Worm (Caenorhabditis elegans) whole organism, late embryonic: ENCODE measurements around the gene sru-4.

Source experiments
- C08G9.2 ChIP-seq: sonication (generic microtip); optimal IDR thresholded peaks from 2 replicates; lab custom pipeline; 2016; ENCODE audit warnings: mild to moderate bottlenecking, missing genetic modification characterization, moderate library complexity, missing compliant biosample characterization
- C38D4.7 ChIP-seq: fragments of 200-800 bp; sonication (Bioruptor generic); optimal IDR thresholded peaks from 2 replicates; lab custom pipeline; 2018; ENCODE audit warnings: mild to moderate bottlenecking, missing genetic modification characterization, moderate library complexity, missing compliant biosample characterization
- K02D7.2 ChIP-seq: sonication (generic microtip); optimal IDR thresholded peaks from 2 replicates; lab custom pipeline; 2017; ENCODE audit warnings: mild to moderate bottlenecking, missing genetic modification characterization, missing compliant biosample characterization
- T23F11.4 ChIP-seq: fragments of 200-800 bp; sonication (Bioruptor generic); optimal IDR thresholded peaks from 2 replicates; lab custom pipeline; 2018; ENCODE audit warnings: mild to moderate bottlenecking, missing genetic modification characterization, missing compliant biosample characterization
- Y22D7AL.16 ChIP-seq: sonication (generic microtip); optimal IDR thresholded peaks from 2 replicates; lab custom pipeline; 2016; ENCODE audit warnings: missing genetic modification characterization, missing compliant biosample characterization
- ahr-1 ChIP-seq: sonication (generic microtip); optimal IDR thresholded peaks from 2 replicates; lab custom pipeline; 2016; ENCODE audit warnings: missing genetic modification characterization, missing compliant biosample characterization
- ama-1 ChIP-seq: fragments of 150-350 bp; optimal IDR thresholded peaks from 2 replicates; lab custom pipeline; 2014
- ceh-14 ChIP-seq: sonication (generic microtip); optimal IDR thresholded peaks from 2 replicates; lab custom pipeline; 2016; ENCODE audit warnings: missing genotype, missing genetic modification characterization, missing compliant biosample characterization
- ceh-22 ChIP-seq: sonication (generic microtip); optimal IDR thresholded peaks from 2 replicates; lab custom pipeline; 2017; ENCODE audit warnings: missing biosample characterization, missing genetic modification characterization
- ceh-30 ChIP-seq: fragments of 150-350 bp; optimal IDR thresholded peaks from 2 replicates; lab custom pipeline; 2014; ENCODE audit warnings: missing biosample characterization, missing genetic modification characterization
- ceh-31 ChIP-seq: sonication (generic microtip); optimal IDR thresholded peaks from 2 replicates; lab custom pipeline; 2016; ENCODE audit warnings: missing genetic modification characterization, missing compliant biosample characterization
- ceh-45 ChIP-seq: fragments of 200-800 bp; sonication (Bioruptor generic); IDR thresholded peaks from 2 replicates; pipeline ENCODE4 v1.3.6; 2022; ENCODE audit warnings: missing genetic modification reagents, missing genetic modification characterization, missing compliant biosample characterization
- ceh-9 ChIP-seq: sonication (generic microtip); optimal IDR thresholded peaks from 2 replicates; lab custom pipeline; 2016; ENCODE audit warnings: mild to moderate bottlenecking, missing genetic modification characterization, inconsistent platforms, missing compliant biosample characterization
- dve-1 ChIP-seq: sonication (generic microtip); optimal IDR thresholded peaks from 2 replicates; lab custom pipeline; 2017; ENCODE audit warnings: antibody characterized with exemption, mild to moderate bottlenecking, missing genetic modification characterization, missing compliant biosample characterization
- elt-2 ChIP-seq: sonication (generic microtip); optimal IDR thresholded peaks from 2 replicates; lab custom pipeline; 2016; ENCODE audit warnings: missing genetic modification reagents, missing genetic modification characterization, missing compliant biosample characterization
- fax-1 ChIP-seq: sonication (generic microtip); optimal IDR thresholded peaks from 2 replicates; lab custom pipeline; 2016; ENCODE audit warnings: missing genotype, missing genetic modification characterization, missing compliant biosample characterization
- fkh-6 ChIP-seq: sonication (generic microtip); optimal IDR thresholded peaks from 2 replicates; lab custom pipeline; 2016; ENCODE audit warnings: missing genetic modification characterization, missing compliant biosample characterization
- hlh-30 ChIP-seq: sonication (generic microtip); optimal IDR thresholded peaks from 2 replicates; lab custom pipeline; 2017; ENCODE audit warnings: antibody characterized with exemption, missing genetic modification characterization, missing compliant biosample characterization; ENCODE audit not compliant: insufficient read depth
- hlh-6 ChIP-seq: sonication (generic microtip); optimal IDR thresholded peaks from 2 replicates; lab custom pipeline; 2016; ENCODE audit warnings: missing genotype, missing genetic modification characterization, missing compliant biosample characterization
- lim-6 ChIP-seq: sonication (generic microtip); optimal IDR thresholded peaks from 2 replicates; lab custom pipeline; 2016; ENCODE audit warnings: missing genetic modification characterization, missing compliant biosample characterization
- lin-11 ChIP-seq: fragments of 200-800 bp; sonication (Bioruptor generic); optimal IDR thresholded peaks from 2 replicates; lab custom pipeline; 2018; ENCODE audit warnings: mild to moderate bottlenecking, missing genetic modification characterization, missing compliant biosample characterization
- madf-2 ChIP-seq: sonication (generic microtip); optimal IDR thresholded peaks from 2 replicates; lab custom pipeline; 2017; ENCODE audit warnings: missing genetic modification characterization, missing compliant biosample characterization
- nfya-1 ChIP-seq: sonication (generic microtip); optimal IDR thresholded peaks from 2 replicates; lab custom pipeline; 2017; ENCODE audit warnings: missing genetic modification characterization, mild to moderate bottlenecking, missing compliant biosample characterization, antibody characterized with exemption, moderate library complexity
- npax-4 ChIP-seq: sonication (generic microtip); optimal IDR thresholded peaks from 2 replicates; lab custom pipeline; 2016; ENCODE audit warnings: missing genetic modification characterization, missing compliant biosample characterization
- pag-3 ChIP-seq: sonication (generic microtip); optimal IDR thresholded peaks from 2 replicates; lab custom pipeline; 2016; ENCODE audit warnings: missing compliant biosample characterization, missing genetic modification characterization, borderline replicate concordance
- pha-4 ChIP-seq: fragments of 150-350 bp; optimal IDR thresholded peaks from 2 replicates; lab custom pipeline; 2018; ENCODE audit warnings: missing biosample characterization, missing genetic modification reagents, missing genetic modification characterization
- pqm-1 ChIP-seq: sonication (generic microtip); optimal IDR thresholded peaks from 2 replicates; lab custom pipeline; 2016; ENCODE audit warnings: missing genetic modification characterization, missing compliant biosample characterization
- ref-2 ChIP-seq: sonication (generic microtip); optimal IDR thresholded peaks from 2 replicates; lab custom pipeline; 2016; ENCODE audit warnings: missing genetic modification characterization, missing compliant biosample characterization
- rnt-1 ChIP-seq: sonication (generic microtip); optimal IDR thresholded peaks from 2 replicates; lab custom pipeline; 2016; ENCODE audit warnings: missing genetic modification characterization, missing compliant biosample characterization
- sox-4 ChIP-seq: sonication (generic microtip); optimal IDR thresholded peaks from 2 replicates; lab custom pipeline; 2017; ENCODE audit warnings: mild to moderate bottlenecking, missing genetic modification characterization, inconsistent platforms, missing compliant biosample characterization
- syd-9 ChIP-seq: sonication (generic microtip); optimal IDR thresholded peaks from 2 replicates; lab custom pipeline; 2016; ENCODE audit warnings: mild to moderate bottlenecking, missing genetic modification characterization, moderate library complexity, missing compliant biosample characterization
- tbx-2 ChIP-seq: sonication (generic microtip); optimal IDR thresholded peaks from 2 replicates; lab custom pipeline; 2016; ENCODE audit warnings: missing genetic modification characterization, missing compliant biosample characterization
- tbx-7 ChIP-seq: sonication (generic microtip); optimal IDR thresholded peaks from 2 replicates; lab custom pipeline; 2016; ENCODE audit warnings: missing genotype, missing genetic modification characterization, missing compliant biosample characterization
- zip-5 ChIP-seq: sonication (generic microtip); optimal IDR thresholded peaks from 2 replicates; lab custom pipeline; 2016; ENCODE audit warnings: missing genetic modification characterization, missing compliant biosample characterization

The sru-4 gene

DNA sequence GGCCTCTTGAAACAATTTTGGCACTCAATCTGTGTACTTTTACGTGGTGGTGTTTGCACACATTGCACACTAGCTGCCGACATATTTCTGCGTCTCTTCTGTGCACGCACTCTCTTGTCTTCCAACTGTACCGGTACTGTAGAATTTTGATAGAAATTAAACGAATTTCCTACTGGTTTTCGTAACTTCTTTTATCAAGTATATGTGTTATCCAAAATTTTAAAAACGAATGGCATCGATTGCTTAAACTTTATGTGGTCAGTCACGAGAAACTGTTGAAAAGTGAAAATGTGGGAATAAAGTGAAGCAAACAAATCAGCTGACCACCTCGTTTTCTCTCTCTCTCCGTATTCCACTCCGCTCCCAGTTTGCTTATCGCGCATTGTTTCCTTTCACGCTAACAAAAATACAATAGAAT is 15.2 kb downstream of the sru-4 start:
- TF ChIP-seq hlh-30 (tag; lab: Kevin White, UChicago) (peak; percentile 76), sox-4 (tag; lab: Kevin White, UChicago) (no peak), T23F11.4 (GFP tag; lab: Kevin White, UChicago) (no peak), pqm-1 (tag; lab: Kevin White, UChicago) (no peak), rnt-1 (peak; percentile 15), lim-6 (tag; lab: Kevin White, UChicago) (no peak), dve-1 (no peak), pag-3 (tag; lab: Kevin White, UChicago) (no peak), ref-2 (tag; lab: Kevin White, UChicago) (no peak), nfya-1 (no peak), pha-4 (no peak), ceh-14 (tag; lab: Kevin White, UChicago) (no peak), madf-2 (tag; lab: Kevin White, UChicago) (no peak), C08G9.2 (tag; lab: Kevin White, UChicago) (no peak), ceh-45 (no peak), ceh-30 (no peak), ceh-22 (tag; lab: Kevin White, UChicago) (no peak)
- TF ChIP-seq, all 69 proteins: peak for 2

DNA sequence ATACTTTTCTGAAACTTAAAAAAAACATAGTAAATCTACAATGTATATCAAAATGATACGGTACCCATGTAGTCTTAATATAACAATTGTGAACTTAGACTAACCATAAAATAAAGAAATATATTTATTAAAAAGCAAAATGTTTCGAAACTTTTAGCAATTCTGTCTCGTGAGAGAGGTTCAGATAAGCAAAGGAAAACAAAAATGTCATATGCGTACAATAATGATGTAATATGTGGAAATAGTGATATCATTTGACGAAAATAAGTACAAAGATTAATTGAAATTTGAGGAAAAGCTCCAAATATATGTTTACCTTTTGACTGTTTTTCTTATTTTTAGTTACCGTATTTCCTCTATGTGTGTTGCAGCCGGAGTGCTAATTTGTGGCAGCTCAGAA is 15.9 kb downstream of the sru-4 start:
- TF ChIP-seq ahr-1 (tag; lab: Kevin White, UChicago): no peak
- TF ChIP-seq T23F11.4 (GFP tag; lab: Kevin White, UChicago): no peak
- no peak for TF ChIP-seq dve-1
- no peak for TF ChIP-seq ceh-30
- TF ChIP-seq syd-9: no peak
- TF ChIP-seq npax-4 (tag; lab: Kevin White, UChicago): no peak
- TF ChIP-seq madf-2 (tag; lab: Kevin White, UChicago): no peak
- no peak for TF ChIP-seq tbx-2 (tag; lab: Kevin White, UChicago)

DNA sequence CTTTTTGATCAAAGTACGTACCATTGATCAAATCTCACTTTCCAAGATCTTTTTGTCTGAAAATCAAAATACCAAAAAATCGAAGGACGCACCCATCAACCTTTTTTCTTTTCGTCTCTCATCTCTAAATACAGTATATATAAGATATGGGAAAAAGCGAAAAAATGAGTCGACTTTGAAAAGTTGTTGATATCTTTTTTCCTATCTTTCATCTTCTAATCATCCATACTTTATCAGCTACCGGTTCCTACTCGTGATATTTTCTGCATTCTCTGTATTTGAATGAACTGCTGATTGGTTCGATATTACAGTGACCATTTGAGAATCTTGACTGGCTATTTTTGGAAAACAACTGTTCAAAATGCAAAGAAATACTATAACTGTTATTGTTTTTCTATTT is 18.6 kb downstream of the sru-4 start, which contains the start of gene C33A12.19:
C33A12.19 (plus strand) TSS at position 169 of the 400 bp plus-strand sequence.
- TF ChIP-seq ceh-31 (tag; lab: Kevin White, UChicago) (no peak), fkh-6 (tag; lab: Kevin White, UChicago) (no peak), fax-1 (tag; lab: Kevin White, UChicago) (no peak), lim-6 (tag; lab: Kevin White, UChicago) (no peak), syd-9 (no peak), K02D7.2 (tag; lab: Kevin White, UChicago) (no peak), zip-5 (tag; lab: Kevin White, UChicago) (no peak), tbx-7 (tag; lab: Kevin White, UChicago) (no peak), madf-2 (tag; lab: Kevin White, UChicago) (no peak), Y22D7AL.16 (tag; lab: Kevin White, UChicago) (no peak), lin-11 (tag; lab: Kevin White, UChicago) (no peak), nfya-1 (no peak), pqm-1 (tag; lab: Kevin White, UChicago) (no peak)
- TF ChIP-seq, all 69 proteins: peak for 0

DNA sequence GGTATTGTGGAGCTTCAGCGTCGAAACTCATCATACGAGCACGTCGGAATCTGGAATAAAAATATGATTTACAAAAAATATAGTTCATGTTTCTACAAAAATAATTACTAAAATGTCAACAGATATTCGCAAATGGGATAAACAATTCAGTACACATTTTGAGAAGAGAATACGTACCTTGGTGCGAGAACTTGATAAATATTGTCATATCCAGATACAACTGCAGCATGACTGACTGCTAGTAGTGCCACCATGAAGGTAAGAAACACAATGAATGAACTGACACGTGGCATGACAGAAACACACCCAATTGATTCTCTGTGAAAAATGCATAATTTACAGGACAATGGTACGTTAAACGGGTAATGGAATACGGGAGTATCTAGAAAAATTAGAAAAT is 20.4 kb downstream of the sru-4 start, which contains the start of gene nlp-35:
nlp-35 (minus strand) TSS at position 319 of the 400 bp plus-strand sequence.
- no peak for TF ChIP-seq hlh-6 (tag; lab: Kevin White, UChicago)
- no peak for TF ChIP-seq C38D4.7
- no peak for TF ChIP-seq ref-2 (tag; lab: Kevin White, UChicago)
- TF ChIP-seq npax-4 (tag; lab: Kevin White, UChicago): no peak
- no peak for TF ChIP-seq dve-1
- TF ChIP-seq Y22D7AL.16 (tag; lab: Kevin White, UChicago): no peak
- TF ChIP-seq ama-1: no peak
- no peak for TF ChIP-seq ahr-1 (tag; lab: Kevin White, UChicago)
- no peak for TF ChIP-seq ceh-9

DNA sequence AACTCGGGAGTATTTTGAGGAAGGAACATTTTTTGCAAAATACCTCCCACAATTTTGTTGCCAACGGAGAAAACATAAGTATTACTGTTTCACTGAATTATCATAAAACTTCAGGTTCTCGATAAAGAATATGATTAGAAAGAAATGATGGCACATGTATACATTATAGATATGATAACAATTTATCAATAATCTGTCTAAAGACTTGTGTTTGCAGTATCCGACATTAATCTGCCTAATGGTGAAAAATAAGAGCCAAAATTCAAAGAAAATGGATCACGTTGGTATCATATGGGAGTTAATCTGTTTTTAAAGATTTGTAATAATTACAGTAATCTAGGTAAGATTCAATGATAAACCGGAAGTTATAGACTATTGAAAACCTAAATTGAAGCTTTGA is 22.4 kb downstream of the sru-4 start:
- TF ChIP-seq fkh-6 (tag; lab: Kevin White, UChicago) (no peak), elt-2 (tag; lab: Kevin White, UChicago) (peak; percentile 52)
